Worm (Caenorhabditis elegans) whole organism, L2 larva: Measurements from ENCODE around the gene R05A10.3.

ENCODE experiments used
- C34F6.9 ChIP-seq: fragments of 150-350 bp; optimal IDR thresholded peaks from 2 replicates; lab custom pipeline; 2014; ENCODE audit warnings: missing biosample characterization, missing genetic modification characterization
- F13H6.1 ChIP-seq: sonication (generic microtip); optimal IDR thresholded peaks from 2 replicates; lab custom pipeline; 2016; ENCODE audit warnings: missing genetic modification characterization, missing compliant biosample characterization
- R02D3.7 ChIP-seq: fragments of 150-350 bp; optimal IDR thresholded peaks from 2 replicates; lab custom pipeline; 2014; ENCODE audit warnings: missing biosample characterization, missing genetic modification characterization
- Y55F3AM.14 ChIP-seq: fragments of 200-800 bp; sonication (Bioruptor generic); optimal IDR thresholded peaks from 2 replicates; lab custom pipeline; 2018; ENCODE audit warnings: mild to moderate bottlenecking, missing genetic modification characterization, missing compliant biosample characterization
- ZK546.5 ChIP-seq: sonication (generic microtip); optimal IDR thresholded peaks from 2 replicates; lab custom pipeline; 2017; ENCODE audit warnings: missing biosample characterization, missing genetic modification characterization
- alr-1 ChIP-seq: fragments of 150-350 bp; optimal IDR thresholded peaks from 2 replicates; lab custom pipeline; 2014; ENCODE audit warnings: missing biosample characterization, missing genetic modification characterization
- aly-2 ChIP-seq: fragments of 150-350 bp; optimal IDR thresholded peaks from 2 replicates; lab custom pipeline; 2014; ENCODE audit warnings: missing biosample characterization, missing genetic modification characterization
- blmp-1 ChIP-seq: sonication (generic microtip); optimal IDR thresholded peaks from 2 replicates; lab custom pipeline; 2017; ENCODE audit warnings: missing genetic modification characterization, mild to moderate bottlenecking, missing compliant biosample characterization, antibody characterized with exemption, moderate library complexity; ENCODE audit not compliant: insufficient read depth
- ceh-16 ChIP-seq: fragments of 150-350 bp; optimal IDR thresholded peaks from 2 replicates; lab custom pipeline; 2014; ENCODE audit warnings: missing biosample characterization, missing genetic modification characterization
- ceh-82 ChIP-seq: fragments of 150-350 bp; optimal IDR thresholded peaks from 2 replicates; lab custom pipeline; 2014; ENCODE audit warnings: missing biosample characterization, missing genetic modification characterization
- crh-2 ChIP-seq: sonication (generic microtip); optimal IDR thresholded peaks from 2 replicates; lab custom pipeline; 2017; ENCODE audit warnings: missing biosample characterization, missing genetic modification characterization
- dmd-4 ChIP-seq: sonication (generic microtip); optimal IDR thresholded peaks from 2 replicates; lab custom pipeline; 2017; ENCODE audit warnings: missing biosample characterization, missing genetic modification characterization
- egl-27 ChIP-seq: sonication (generic microtip); optimal IDR thresholded peaks from 3 replicates; lab custom pipeline; 2017; ENCODE audit warnings: missing biosample characterization, missing genetic modification reagents, missing genetic modification characterization
- elt-1 ChIP-seq: fragments of 150-350 bp; optimal IDR thresholded peaks from 2 replicates; lab custom pipeline; 2014; ENCODE audit warnings: missing biosample characterization, missing genetic modification characterization
- elt-3 ChIP-seq: sonication (generic microtip); optimal IDR thresholded peaks from 2 replicates; lab custom pipeline; 2017; ENCODE audit warnings: missing biosample characterization, missing genetic modification characterization
- fos-1 ChIP-seq: fragments of 150-350 bp; optimal IDR thresholded peaks from 2 replicates; lab custom pipeline; 2014; ENCODE audit warnings: missing biosample characterization, missing genetic modification characterization
- gmeb-1 ChIP-seq: fragments of 150-350 bp; optimal IDR thresholded peaks from 2 replicates; lab custom pipeline; 2014; ENCODE audit warnings: missing biosample characterization, missing genetic modification characterization
- lin-11 ChIP-seq: fragments of 150-350 bp; sonication (generic microtip); optimal IDR thresholded peaks from 2 replicates; lab custom pipeline; 2014; ENCODE audit warnings: missing biosample characterization, missing genetic modification characterization, inconsistent platforms, mixed read lengths
- lin-13 ChIP-seq: fragments of 150-350 bp; optimal IDR thresholded peaks from 2 replicates; lab custom pipeline; 2014; ENCODE audit warnings: missing biosample characterization, missing genetic modification reagents, missing genetic modification characterization
- lin-39 ChIP-seq: fragments of 150-350 bp; optimal IDR thresholded peaks from 2 replicates; lab custom pipeline; 2014; ENCODE audit warnings: missing biosample characterization, missing genetic modification reagents, missing genetic modification characterization
- lsy-2 ChIP-seq, 2 experiments: fragments of 150-350 bp in 1 of 2; sonication (generic microtip) in 1 of 2; optimal IDR thresholded peaks; 2 replicates each; lab custom pipeline; 2014 to 2017; ENCODE audit warnings: missing biosample characterization in 2 of 2, missing genetic modification characterization in 2 of 2
- mab-5 ChIP-seq: fragments of 150-350 bp; optimal IDR thresholded peaks from 2 replicates; lab custom pipeline; 2014; ENCODE audit warnings: missing biosample characterization, missing genetic modification characterization
- mbf-1 ChIP-seq: sonication (generic microtip); optimal IDR thresholded peaks from 2 replicates; lab custom pipeline; 2017; ENCODE audit warnings: missing biosample characterization, missing genetic modification characterization
- mdl-1 ChIP-seq, 2 experiments: fragments of 150-350 bp in 1 of 2; sonication (generic microtip) in 1 of 2; optimal IDR thresholded peaks; 2 replicates each; lab custom pipeline; 2017; ENCODE audit warnings: missing biosample characterization in 2 of 2, missing genetic modification characterization in 2 of 2
- nhr-10 ChIP-seq: sonication (generic microtip); optimal IDR thresholded peaks from 2 replicates; lab custom pipeline; 2017; ENCODE audit warnings: missing biosample characterization, missing genetic modification characterization
- nhr-11 ChIP-seq: fragments of 150-350 bp; optimal IDR thresholded peaks from 2 replicates; lab custom pipeline; 2014; ENCODE audit warnings: missing biosample characterization, missing genetic modification characterization
- nhr-12 ChIP-seq: fragments of 150-350 bp; optimal IDR thresholded peaks from 2 replicates; lab custom pipeline; 2014; ENCODE audit warnings: missing biosample characterization, missing genetic modification characterization
- nhr-129 ChIP-seq: fragments of 150-350 bp; optimal IDR thresholded peaks from 2 replicates; lab custom pipeline; 2014; ENCODE audit warnings: missing biosample characterization, missing genetic modification characterization
- nhr-21 ChIP-seq: fragments of 150-350 bp; optimal IDR thresholded peaks from 2 replicates; lab custom pipeline; 2014; ENCODE audit warnings: missing biosample characterization, missing genetic modification characterization
- nhr-23 ChIP-seq: fragments of 150-350 bp; optimal IDR thresholded peaks from 2 replicates; lab custom pipeline; 2014; ENCODE audit warnings: missing biosample characterization, missing genetic modification reagents, missing genetic modification characterization
- nhr-237 ChIP-seq: fragments of 150-350 bp; optimal IDR thresholded peaks from 2 replicates; lab custom pipeline; 2014; ENCODE audit warnings: missing biosample characterization, missing genetic modification characterization
- nhr-25 ChIP-seq: fragments of 150-350 bp; sonication (generic microtip); optimal IDR thresholded peaks from 3 replicates; lab custom pipeline; 2014; ENCODE audit warnings: missing biosample characterization, missing genetic modification characterization
- nhr-6 ChIP-seq: fragments of 150-350 bp; optimal IDR thresholded peaks from 2 replicates; lab custom pipeline; 2014; ENCODE audit warnings: missing biosample characterization, missing genetic modification characterization
- nhr-77 ChIP-seq: fragments of 150-350 bp; optimal IDR thresholded peaks from 2 replicates; lab custom pipeline; 2014; ENCODE audit warnings: missing biosample characterization, missing genetic modification characterization
- peb-1 ChIP-seq: fragments of 150-350 bp; optimal IDR thresholded peaks from 2 replicates; lab custom pipeline; 2014; ENCODE audit warnings: missing biosample characterization, missing genetic modification characterization
- sem-4 ChIP-seq: fragments of 150-350 bp; optimal IDR thresholded peaks from 2 replicates; lab custom pipeline; 2014; ENCODE audit warnings: missing biosample characterization, missing genetic modification reagents, missing genetic modification characterization
- skn-1 ChIP-seq: sonication (generic microtip); optimal IDR thresholded peaks from 2 replicates; lab custom pipeline; 2017; ENCODE audit warnings: missing biosample characterization, missing genetic modification characterization
- sma-3 ChIP-seq: sonication (generic microtip); optimal IDR thresholded peaks from 2 replicates; lab custom pipeline; 2016; ENCODE audit warnings: missing genetic modification reagents, missing genetic modification characterization, missing compliant biosample characterization
- sma-9 ChIP-seq, 2 experiments: fragments of 150-350 bp in 1 of 2; sonication (generic microtip) in 1 of 2; optimal IDR thresholded peaks; 2 replicates each; lab custom pipeline; 2014 to 2016; ENCODE audit warnings: missing genetic modification characterization in 2 of 2, mild to moderate bottlenecking in 1 of 2, missing biosample characterization in 1 of 2, missing compliant biosample characterization in 1 of 2, missing genetic modification reagents in 1 of 2, moderate library complexity in 1 of 2
- snpc-4 ChIP-seq: fragments of 150-350 bp; optimal IDR thresholded peaks from 2 replicates; lab custom pipeline; 2014; ENCODE audit warnings: missing biosample characterization, missing genetic modification characterization
- unc-39 ChIP-seq: fragments of 150-350 bp; optimal IDR thresholded peaks from 2 replicates; lab custom pipeline; 2014; ENCODE audit warnings: missing biosample characterization, missing genetic modification characterization
- unc-55 ChIP-seq: fragments of 150-350 bp; sonication (generic microtip); optimal IDR thresholded peaks from 3 replicates; lab custom pipeline; 2014; ENCODE audit warnings: missing biosample characterization, missing genetic modification reagents, missing genetic modification characterization
- unc-62 ChIP-seq: fragments of 150-350 bp; optimal IDR thresholded peaks from 2 replicates; lab custom pipeline; 2014; ENCODE audit warnings: missing biosample characterization, missing genetic modification reagents, missing genetic modification characterization
- zag-1 ChIP-seq: fragments of 150-350 bp; optimal IDR thresholded peaks from 2 replicates; lab custom pipeline; 2014; ENCODE audit warnings: missing biosample characterization, missing genetic modification characterization
- ztf-1 ChIP-seq: fragments of 200-800 bp; sonication (Bioruptor generic); conservative IDR thresholded peaks from 2 replicates; pipeline ENCODE4 v1.3.6; 2022; ENCODE audit warnings: missing genetic modification characterization, missing compliant biosample characterization
- ztf-4 ChIP-seq: fragments of 150-350 bp; optimal IDR thresholded peaks from 2 replicates; lab custom pipeline; 2014; ENCODE audit warnings: missing biosample characterization, missing genetic modification characterization

Gene R05A10.3

ce11 chrIV:14176373-14176772 is at the start of gene R05A10.3:
R05A10.3 (minus strand) TSS chrIV:14176473.
- TF ChIP-seq blmp-1 (tag; lab: Kevin White, UChicago) (no peak), sma-3 (GFP tag; lab: Kevin White, UChicago) (no peak), unc-55 (GFP tag; lab: Kevin White, UChicago) (no peak)

DNA sequence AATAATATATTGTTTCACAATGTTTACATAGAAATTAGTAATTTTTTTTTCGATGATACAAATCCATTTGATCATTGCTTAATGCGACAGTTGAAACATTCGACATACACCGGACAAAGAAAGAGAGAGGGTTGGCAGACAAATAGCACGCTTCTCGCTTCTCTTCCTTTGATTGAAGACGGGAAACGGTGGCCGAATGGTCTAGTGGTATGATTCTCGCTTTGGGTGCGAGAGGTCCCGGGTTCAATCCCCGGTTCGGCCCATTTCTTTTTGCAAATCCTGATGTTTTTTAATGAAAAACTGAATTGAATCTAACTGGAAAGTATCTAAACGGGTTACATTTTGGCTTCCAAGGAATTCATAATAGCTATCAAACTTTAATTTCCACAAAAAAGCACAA is 48.6 kb upstream of the R05A10.3 start:
- no peak for TF ChIP-seq blmp-1 (tag; lab: Kevin White, UChicago)
- no peak for TF ChIP-seq nhr-23 (tag; lab: Kevin White, UChicago)
- no peak for TF ChIP-seq ZK546.5 (tag; lab: Kevin White, UChicago)
- TF ChIP-seq aly-2 (tag; lab: Kevin White, UChicago): no peak
- no peak for TF ChIP-seq C34F6.9 (tag; lab: Kevin White, UChicago)
- TF ChIP-seq unc-39 (tag; lab: Kevin White, UChicago): no peak
- no peak for TF ChIP-seq lsy-2 (tag; optimal IDR thresholded peaks at IDR 0.05; lab: Kevin White, UChicago)
- TF ChIP-seq ztf-1 (GFP tag; lab: Robert Waterston, UW): no peak
- TF ChIP-seq lin-39 (tag; lab: Kevin White, UChicago): no peak
- TF ChIP-seq nhr-10: no peak
- no peak for TF ChIP-seq nhr-77 (tag; lab: Kevin White, UChicago)
- peak; percentile 85 for TF ChIP-seq nhr-129
- no peak for TF ChIP-seq ztf-4 (tag; lab: Kevin White, UChicago)
- TF ChIP-seq lin-11: peak; percentile 2
- TF ChIP-seq unc-62 (GFP tag; lab: Kevin White, UChicago): no peak
- peak; percentile 28 for TF ChIP-seq lin-13 (GFP tag; lab: Kevin White, UChicago)
- no peak for TF ChIP-seq fos-1 (tag; lab: Kevin White, UChicago)
- peak; percentile 32 for TF ChIP-seq sma-9 (GFP tag; optimal IDR thresholded peaks at IDR 0.05; lab: Kevin White, UChicago)
- no peak for TF ChIP-seq sma-9 (tag; optimal IDR thresholded peaks at IDR 0.05; lab: Kevin White, UChicago)
- no peak for TF ChIP-seq Y55F3AM.14 (GFP tag; lab: Kevin White, UChicago)
- no peak for TF ChIP-seq nhr-25 (tag; lab: Kevin White, UChicago)
- no peak for TF ChIP-seq mab-5
- TF ChIP-seq skn-1: no peak
- TF ChIP-seq nhr-21: no peak
- TF ChIP-seq R02D3.7 (tag; lab: Kevin White, UChicago): no peak
- peak; percentile 23 for TF ChIP-seq F13H6.1 (tag; lab: Kevin White, UChicago)
- TF ChIP-seq egl-27 (tag; lab: Kevin White, UChicago): no peak
- no peak for TF ChIP-seq mdl-1 (tag; optimal IDR thresholded peaks at IDR 0.05; lab: Kevin White, UChicago)
- TF ChIP-seq sem-4: no peak
- no peak for TF ChIP-seq nhr-237 (tag; lab: Kevin White, UChicago)
- TF ChIP-seq snpc-4: peak; percentile 24
- peak; percentile 43 for TF ChIP-seq sma-3 (GFP tag; lab: Kevin White, UChicago)
- no peak for TF ChIP-seq peb-1
- no peak for TF ChIP-seq dmd-4
- TF ChIP-seq unc-55 (GFP tag; lab: Kevin White, UChicago): peak; percentile 43
- no peak for TF ChIP-seq zag-1 (tag; lab: Kevin White, UChicago)
- no peak for TF ChIP-seq ceh-82 (tag; lab: Kevin White, UChicago)
- TF ChIP-seq crh-2 (tag; lab: Kevin White, UChicago): peak; percentile 24
- TF ChIP-seq nhr-6 (tag; lab: Kevin White, UChicago): no peak
- peak; percentile 21 for TF ChIP-seq gmeb-1 (tag; lab: Kevin White, UChicago)
- TF ChIP-seq elt-1 (tag; lab: Kevin White, UChicago): no peak
- TF ChIP-seq, all 48 proteins: peak for 10

ce11 chrIV:14219714-14220113 is 43.4 kb upstream of the R05A10.3 start, which contains the start of gene sqrd-1:
sqrd-1 (plus strand) TSS chrIV:14219871.
- TF ChIP-seq nhr-77 (tag; lab: Kevin White, UChicago) (no peak), ztf-4 (tag; lab: Kevin White, UChicago) (no peak), fos-1 (tag; lab: Kevin White, UChicago) (peak; percentile 1), nhr-25 (tag; lab: Kevin White, UChicago) (peak; percentile 41), sem-4 (no peak), ceh-16 (no peak), mbf-1 (tag; lab: Kevin White, UChicago) (no peak), Y55F3AM.14 (GFP tag; lab: Kevin White, UChicago) (no peak), nhr-21 (no peak), peb-1 (no peak), lin-39 (tag; lab: Kevin White, UChicago) (no peak), nhr-23 (tag; lab: Kevin White, UChicago) (no peak), nhr-237 (tag; lab: Kevin White, UChicago) (no peak), C34F6.9 (tag; lab: Kevin White, UChicago) (peak; percentile 15), nhr-12 (no peak), R02D3.7 (tag; lab: Kevin White, UChicago) (no peak), mdl-1 (tag; optimal IDR thresholded peaks at IDR 0.05; lab: Kevin White, UChicago) (no peak), nhr-129 (peak; percentile 95), gmeb-1 (tag; lab: Kevin White, UChicago) (peak; percentile 36), elt-3 (no peak), nhr-11 (tag; lab: Kevin White, UChicago) (no peak), alr-1 (tag; lab: Kevin White, UChicago) (no peak), lin-13 (GFP tag; lab: Kevin White, UChicago) (no peak), lsy-2 (tag; optimal IDR thresholded peaks at IDR 0.05; lab: Kevin White, UChicago) (peak in 1 of 2 experiments; percentile 51), egl-27 (tag; lab: Kevin White, UChicago) (no peak), unc-62 (GFP tag; lab: Kevin White, UChicago) (no peak), nhr-10 (no peak), F13H6.1 (tag; lab: Kevin White, UChicago) (peak; percentile 10), ZK546.5 (tag; lab: Kevin White, UChicago) (no peak), unc-55 (GFP tag; lab: Kevin White, UChicago) (no peak), elt-1 (tag; lab: Kevin White, UChicago) (peak; percentile 15), lin-11 (no peak), sma-3 (GFP tag; lab: Kevin White, UChicago) (no peak)
